Fruit fly (Drosophila melanogaster) whole organism, embryonic: ENCODE results near the gene CG18135.

ENCODE experiments used
- Aef1 ChIP-seq: fragments of 200-800 bp; sonication (Bioruptor generic); IDR thresholded peaks from 3 replicates; pipeline ENCODE4 v1.3.6; 2022; ENCODE audit warnings: missing biosample characterization, missing genetic modification characterization
- Antp ChIP-seq: fragments of 200-800 bp; sonication (Bioruptor generic); optimal IDR thresholded peaks from 3 replicates; lab custom pipeline; 2016; ENCODE audit warnings: missing biosample characterization, missing genetic modification characterization
- B-H2 ChIP-seq: fragments of 200-800 bp; sonication (Bioruptor generic); optimal IDR thresholded peaks from 2 replicates; lab custom pipeline; 2018; ENCODE audit warnings: missing biosample characterization, mild to moderate bottlenecking, missing genetic modification characterization
- Bdp1 ChIP-seq: fragments of 200-800 bp; sonication (Bioruptor generic); optimal IDR thresholded peaks from 3 replicates; lab custom pipeline; 2016; ENCODE audit warnings: missing biosample characterization, missing genetic modification characterization
- CG10321 ChIP-seq: fragments of 200-800 bp; sonication (Bioruptor generic); IDR thresholded peaks from 2 replicates; pipeline ENCODE4 v1.3.6; 2022; ENCODE audit warnings: missing biosample characterization, missing genetic modification characterization
- CG11504 ChIP-seq: fragments of 200-800 bp; sonication (Bioruptor generic); optimal IDR thresholded peaks from 3 replicates; lab custom pipeline; 2019; ENCODE audit warnings: missing biosample characterization, mild to moderate bottlenecking, missing genetic modification characterization, moderate library complexity
- CG12659 ChIP-seq: fragments of 200-800 bp; sonication (Bioruptor generic); optimal IDR thresholded peaks from 3 replicates; lab custom pipeline; 2017; ENCODE audit warnings: mild to moderate bottlenecking, missing biosample characterization, missing genetic modification reagents, missing genetic modification characterization
- CG13287 ChIP-seq: fragments of 200-800 bp; sonication (Bioruptor generic); IDR thresholded peaks from 2 replicates; pipeline ENCODE4 v1.3.6; 2022; ENCODE audit warnings: missing biosample characterization, missing genetic modification characterization; ENCODE audit not compliant: partially characterized antibody
- CG13624 ChIP-seq: fragments of 200-800 bp; sonication (Bioruptor generic); optimal IDR thresholded peaks from 2 replicates; lab custom pipeline; 2016; ENCODE audit warnings: missing biosample characterization, missing genetic modification characterization
- CG13894 ChIP-seq: fragments of 200-800 bp; sonication (Bioruptor generic); optimal IDR thresholded peaks from 3 replicates; lab custom pipeline; 2018; ENCODE audit warnings: missing biosample characterization, mild to moderate bottlenecking, missing genetic modification characterization, moderate library complexity
- CG14860 ChIP-seq: fragments of 200-800 bp; sonication (Bioruptor generic); IDR thresholded peaks from 3 replicates; pipeline ENCODE4 v1.3.6; 2022; ENCODE audit warnings: missing biosample characterization, missing genetic modification characterization; ENCODE audit not compliant: partially characterized antibody
- CG15601 ChIP-seq: fragments of 200-800 bp; sonication (Bioruptor generic); optimal IDR thresholded peaks from 3 replicates; lab custom pipeline; 2019; ENCODE audit warnings: missing biosample characterization, mild to moderate bottlenecking, missing genetic modification characterization, moderate library complexity
- CG1602 ChIP-seq: fragments of 200-800 bp; sonication (Bioruptor generic); optimal IDR thresholded peaks from 3 replicates; lab custom pipeline; 2016; ENCODE audit warnings: missing biosample characterization, missing genetic modification characterization
- CG16863 ChIP-seq: fragments of 200-800 bp; sonication (Bioruptor generic); optimal IDR thresholded peaks from 3 replicates; lab custom pipeline; 2016; ENCODE audit warnings: missing biosample characterization, missing genetic modification characterization
- CG17328 ChIP-seq: fragments of 200-800 bp; sonication (Bioruptor generic); IDR thresholded peaks from 2 replicates; pipeline ENCODE4 v1.3.6; 2022; ENCODE audit warnings: missing biosample characterization, missing genetic modification characterization
- CG2875 ChIP-seq: fragments of 200-800 bp; sonication (Bioruptor generic); optimal IDR thresholded peaks from 2 replicates; lab custom pipeline; 2017; ENCODE audit warnings: missing biosample characterization, mild to moderate bottlenecking, missing genetic modification characterization, missing genetic modification reagents
- CG33557 ChIP-seq: fragments of 200-800 bp; sonication (Bioruptor generic); optimal IDR thresholded peaks from 2 replicates; lab custom pipeline; 2019; ENCODE audit warnings: missing biosample characterization, mild to moderate bottlenecking, missing genetic modification characterization, moderate library complexity
- CG3995 ChIP-seq: fragments of 200-800 bp; sonication (Bioruptor generic); optimal IDR thresholded peaks from 3 replicates; lab custom pipeline; 2016; ENCODE audit warnings: missing biosample characterization, missing genetic modification characterization
- CG5180 ChIP-seq: fragments of 200-800 bp; sonication (Bioruptor generic); optimal IDR thresholded peaks from 3 replicates; lab custom pipeline; 2017; ENCODE audit warnings: missing biosample characterization, missing genetic modification characterization, mild to moderate bottlenecking, moderate library complexity, missing genetic modification reagents
- CG6683 ChIP-seq: fragments of 200-800 bp; sonication (Bioruptor generic); optimal IDR thresholded peaks from 2 replicates; lab custom pipeline; 2017; ENCODE audit warnings: missing biosample characterization, mild to moderate bottlenecking, missing genetic modification characterization, missing genetic modification reagents
- CG6689 ChIP-seq: fragments of 200-800 bp; sonication (Bioruptor generic); IDR thresholded peaks from 2 replicates; pipeline ENCODE4 v1.3.6; 2022; ENCODE audit warnings: missing biosample characterization, missing genetic modification characterization
- CG7963 ChIP-seq: fragments of 200-800 bp; sonication (Bioruptor generic); IDR thresholded peaks from 3 replicates; pipeline ENCODE4 v1.3.6; 2022; ENCODE audit warnings: missing biosample characterization, missing genetic modification characterization; ENCODE audit not compliant: partially characterized antibody
- CG8388 ChIP-seq: fragments of 200-800 bp; sonication (Bioruptor generic); optimal IDR thresholded peaks from 2 replicates; lab custom pipeline; 2019; ENCODE audit warnings: missing biosample characterization, mild to moderate bottlenecking, missing genetic modification characterization, moderate library complexity
- Camta ChIP-seq: fragments of 200-800 bp; sonication (Bioruptor generic); optimal IDR thresholded peaks from 2 replicates; lab custom pipeline; 2016; ENCODE audit warnings: missing biosample characterization, missing genetic modification characterization
- Dip3 ChIP-seq: fragments of 200-800 bp; sonication (Bioruptor generic); optimal IDR thresholded peaks from 3 replicates; lab custom pipeline; 2016; ENCODE audit warnings: missing biosample characterization, missing genetic modification characterization
- Hr51 ChIP-seq, 2 experiments: fragments of 200-800 bp; sonication (Bioruptor generic); optimal IDR thresholded peaks; 2 replicates in 1 of 2; 3 replicates in 1 of 2; lab custom pipeline; 2016 to 2018; ENCODE audit warnings: missing biosample characterization in 2 of 2, missing genetic modification characterization in 2 of 2, mild to moderate bottlenecking in 1 of 2, moderate library complexity in 1 of 2
- Myb ChIP-seq: fragments of 200-800 bp; sonication (Bioruptor generic); optimal IDR thresholded peaks from 2 replicates; lab custom pipeline; 2016; ENCODE audit warnings: missing biosample characterization, missing genetic modification characterization
- NC2α ChIP-seq: fragments of 200-800 bp; sonication (Bioruptor generic); optimal IDR thresholded peaks from 2 replicates; lab custom pipeline; 2016; ENCODE audit warnings: missing biosample characterization, missing genetic modification characterization
- Sox100B ChIP-seq: fragments of 200-800 bp; sonication (Bioruptor generic); optimal IDR thresholded peaks from 3 replicates; lab custom pipeline; 2018; ENCODE audit warnings: missing biosample characterization, mild to moderate bottlenecking, missing genetic modification characterization
- Sry-δ ChIP-seq: fragments of 200-800 bp; sonication (Bioruptor generic); optimal IDR thresholded peaks from 2 replicates; lab custom pipeline; 2016; ENCODE audit warnings: missing biosample characterization, missing genetic modification characterization
- Vsx1 ChIP-seq: fragments of 200-800 bp; sonication (Bioruptor generic); optimal IDR thresholded peaks from 2 replicates; lab custom pipeline; 2017; ENCODE audit warnings: missing biosample characterization, mild to moderate bottlenecking, missing genetic modification characterization, missing genetic modification reagents
- YL-1 ChIP-seq: fragments of 200-800 bp; sonication (Bioruptor generic); optimal IDR thresholded peaks from 3 replicates; lab custom pipeline; 2017; ENCODE audit warnings: missing biosample characterization, mild to moderate bottlenecking, missing genetic modification characterization
- aop ChIP-seq: fragments of 200-800 bp; sonication (Bioruptor generic); IDR thresholded peaks from 2 replicates; pipeline ENCODE4 v1.3.6; 2022; ENCODE audit warnings: missing biosample characterization, missing genetic modification characterization
- dan ChIP-seq: fragments of 200-800 bp; sonication (Bioruptor generic); IDR thresholded peaks from 2 replicates; pipeline ENCODE4 v1.3.6; 2022; ENCODE audit warnings: missing biosample characterization, missing genetic modification characterization
- danr ChIP-seq: fragments of 200-800 bp; sonication (Bioruptor generic); IDR thresholded peaks from 2 replicates; pipeline ENCODE4 v1.3.6; 2022; ENCODE audit warnings: missing biosample characterization, missing genetic modification characterization
- en ChIP-seq: fragments of 200-800 bp; sonication (Bioruptor generic); optimal IDR thresholded peaks from 2 replicates; lab custom pipeline; 2016; ENCODE audit warnings: missing biosample characterization, missing genetic modification characterization
- grau ChIP-seq: fragments of 200-800 bp; optimal IDR thresholded peaks from 3 replicates; lab custom pipeline; 2019; ENCODE audit warnings: missing biosample characterization, mild to moderate bottlenecking, missing genetic modification characterization, moderate library complexity
- gsb ChIP-seq: fragments of 200-800 bp; sonication (Bioruptor generic); IDR thresholded peaks from 2 replicates; pipeline ENCODE4 v1.3.6; 2022; ENCODE audit warnings: missing biosample characterization, missing genetic modification characterization
- mam ChIP-seq: fragments of 200-800 bp; sonication (Bioruptor generic); optimal IDR thresholded peaks from 3 replicates; lab custom pipeline; 2016; ENCODE audit warnings: missing biosample characterization, missing genetic modification characterization
- nau ChIP-seq: fragments of 200-800 bp; sonication (Bioruptor generic); optimal IDR thresholded peaks from 3 replicates; lab custom pipeline; 2017; ENCODE audit warnings: missing biosample characterization, mild to moderate bottlenecking, missing genetic modification characterization, missing genetic modification reagents
- nerfin-2 ChIP-seq: fragments of 200-800 bp; sonication (Bioruptor generic); IDR thresholded peaks from 2 replicates; pipeline ENCODE4 v1.3.6; 2022; ENCODE audit warnings: missing biosample characterization, missing genetic modification characterization; ENCODE audit not compliant: partially characterized antibody
- odd ChIP-seq: fragments of 200-800 bp; sonication (Bioruptor generic); optimal IDR thresholded peaks from 2 replicates; lab custom pipeline; 2017; ENCODE audit warnings: missing biosample characterization, mild to moderate bottlenecking, missing genetic modification characterization
- peb ChIP-seq: fragments of 200-800 bp; sonication (Bioruptor generic); IDR thresholded peaks from 2 replicates; pipeline ENCODE4 v1.3.6; 2022; ENCODE audit warnings: missing biosample characterization, missing genetic modification characterization
- sim ChIP-seq: fragments of 200-800 bp; sonication (Bioruptor generic); IDR thresholded peaks from 2 replicates; pipeline ENCODE4 v1.3.6; 2022; ENCODE audit warnings: missing biosample characterization, missing genetic modification characterization
- tap ChIP-seq: fragments of 200-800 bp; optimal IDR thresholded peaks from 3 replicates; lab custom pipeline; 2019; ENCODE audit warnings: missing biosample characterization, mild to moderate bottlenecking, missing genetic modification characterization, moderate library complexity
- toy ChIP-seq: fragments of 200-800 bp; sonication (Bioruptor generic); IDR thresholded peaks from 2 replicates; pipeline ENCODE4 v1.3.6; 2022; ENCODE audit warnings: missing biosample characterization, missing genetic modification characterization
- trh ChIP-seq: fragments of 200-800 bp; sonication (Bioruptor generic); optimal IDR thresholded peaks from 2 replicates; lab custom pipeline; 2016; ENCODE audit warnings: missing biosample characterization, missing genetic modification characterization
- tx ChIP-seq: fragments of 200-800 bp; sonication (Bioruptor generic); optimal IDR thresholded peaks from 2 replicates; lab custom pipeline; 2016; ENCODE audit warnings: missing biosample characterization, missing genetic modification characterization
- z ChIP-seq: fragments of 200-800 bp; sonication (Bioruptor generic); IDR thresholded peaks from 3 replicates; pipeline ENCODE4 v1.3.6; 2022; ENCODE audit warnings: missing biosample characterization, missing genetic modification characterization

CG18135 gene

DNA sequence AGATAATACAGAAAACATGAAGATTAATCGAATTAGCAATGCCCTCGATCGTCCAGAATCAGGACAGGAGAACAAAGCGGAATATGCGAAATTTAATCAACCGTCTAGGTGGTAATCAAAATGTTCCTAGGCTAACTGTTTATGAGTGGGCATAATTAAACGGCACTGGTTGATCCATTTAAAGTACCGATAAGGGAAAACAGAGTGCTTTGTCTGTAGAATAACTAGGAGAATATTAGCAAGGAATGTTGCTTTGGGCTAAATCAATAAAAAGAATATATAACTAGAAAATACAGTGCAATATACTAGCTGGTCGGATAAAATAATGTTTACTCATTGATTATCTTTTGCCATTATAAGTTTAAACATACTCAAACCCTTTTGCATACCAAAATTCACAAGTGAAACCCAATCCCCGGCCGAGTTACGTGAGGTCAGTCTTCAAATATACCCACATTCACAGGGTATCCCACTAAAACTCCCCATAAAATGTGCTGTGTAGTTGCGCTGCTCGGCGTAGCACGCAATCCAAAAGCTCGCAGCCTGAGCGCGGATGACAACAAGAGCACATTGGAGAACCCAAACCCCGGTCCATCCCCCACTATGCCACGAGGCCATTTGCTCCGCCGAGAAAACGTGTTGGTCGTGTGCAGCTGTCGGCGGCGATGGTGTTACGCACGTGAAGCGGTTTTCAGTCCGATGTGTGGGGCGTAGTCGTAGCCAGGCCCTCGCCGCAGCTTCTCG is 1.9 kb downstream of the CG18135 start (continued):
- TF ChIP-seq en (GFP tag; lab: Kevin White, UChicago) (peak; percentile 32), z (GFP tag; lab: Robert Waterston, UW) (peak; percentile 38; the same call in 1 of the 3 replicates), Sry-δ (GFP tag; lab: Kevin White, UChicago) (peak; percentile 2), CG15601 (no peak), gsb (GFP tag; lab: Robert Waterston, UW) (peak; percentile 51; the same call in 1 of the 2 replicates), danr (no peak; the same call in 1 of the 2 replicates), dan (GFP tag; lab: Robert Waterston, UW) (no peak), B-H2 (GFP tag; lab: Kevin White, UChicago) (no peak), tx (GFP tag; lab: Kevin White, UChicago) (peak; percentile 43), Aef1 (GFP tag; lab: Robert Waterston, UW) (peak; percentile 73; the same call in 2 of the 3 replicates), aop (GFP tag; lab: Robert Waterston, UW) (no peak), CG14860 (GFP tag; lab: Robert Waterston, UW) (no peak), CG17328 (GFP tag; lab: Robert Waterston, UW) (peak; percentile 51), Sox100B (GFP tag; lab: Kevin White, UChicago) (peak; percentile 78), sim (0 out of 2 replicates have a peak, but pooled peaks have one; percentile 48), tap (tag; lab: Kevin White, UChicago) (peak; percentile 33), CG6683 (GFP tag; lab: Kevin White, UChicago) (no peak), CG13894 (tag; lab: Kevin White, UChicago) (peak; percentile 90), peb (GFP tag; lab: Robert Waterston, UW) (no peak), Camta (GFP tag; lab: Kevin White, UChicago) (peak; percentile 47), CG11504 (peak; percentile 74), CG6689 (GFP tag; lab: Robert Waterston, UW) (peak; percentile 61), CG1602 (GFP tag; lab: Kevin White, UChicago) (peak; percentile 57), CG10321 (GFP tag; lab: Robert Waterston, UW) (no peak), Bdp1 (GFP tag; lab: Kevin White, UChicago) (peak; percentile 33), mam (peak; percentile 76), Antp (GFP tag; lab: Kevin White, UChicago) (peak; percentile 47), CG5180 (GFP tag; lab: Kevin White, UChicago) (peak; percentile 25), toy (GFP tag; lab: Robert Waterston, UW) (no peak), CG16863 (GFP tag; lab: Kevin White, UChicago) (peak; percentile 64), grau (tag; lab: Kevin White, UChicago) (peak; percentile 72), CG2875 (no peak), CG33557 (no peak), CG3995 (GFP tag; lab: Kevin White, UChicago) (peak; percentile 34), CG7963 (GFP tag; lab: Robert Waterston, UW) (no peak), Vsx1 (peak; percentile 43), YL-1 (no peak), Dip3 (GFP tag; lab: Kevin White, UChicago) (peak; percentile 81), trh (GFP tag; lab: Kevin White, UChicago) (peak; percentile 30), Hr51 (GFP tag; optimal IDR thresholded peaks at IDR 0.05; lab: Kevin White, UChicago) (peak; percentile 57 to 77), NC2α (GFP tag; lab: Kevin White, UChicago) (no peak), nerfin-2 (GFP tag; lab: Robert Waterston, UW) (no peak), CG13287 (GFP tag; lab: Robert Waterston, UW) (peak; percentile 64; the same call in 1 of the 2 replicates), nau (no peak), CG8388 (peak; percentile 55), Myb (GFP tag; lab: Kevin White, UChicago) (peak; percentile 63), CG13624 (GFP tag; lab: Kevin White, UChicago) (peak; percentile 28), odd (GFP tag; lab: Kevin White, UChicago) (peak; percentile 10), CG12659 (GFP tag; lab: Kevin White, UChicago) (peak; percentile 81)
